Fruit fly (Drosophila melanogaster) whole organism, embryonic: ENCODE data around the gene CG12075.
A peak's percentile ranks its signal among the peaks of the same experiment; 100 is the strongest.

ENCODE experiments used
- Ada2b ChIP-seq: fragments of 200-800 bp; sonication (Bioruptor generic); IDR thresholded peaks from 2 replicates; pipeline ENCODE4 v1.3.6; 2022; ENCODE audit warnings: missing biosample characterization, missing genetic modification characterization
- C15 ChIP-seq: fragments of 200-800 bp; sonication (Bioruptor generic); IDR thresholded peaks from 3 replicates; pipeline ENCODE4 v1.3.6; 2022; ENCODE audit warnings: missing biosample characterization, missing genetic modification characterization
- CG10267 ChIP-seq: fragments of 200-800 bp; sonication (Bioruptor generic); optimal IDR thresholded peaks from 2 replicates; lab custom pipeline; 2018; ENCODE audit warnings: missing biosample characterization, mild to moderate bottlenecking, missing genetic modification characterization, moderate library complexity
- CG11247 ChIP-seq: fragments of 200-800 bp; sonication (Bioruptor generic); IDR thresholded peaks from 2 replicates; pipeline ENCODE4 v1.3.6; 2022; ENCODE audit warnings: missing biosample characterization, missing genetic modification characterization
- CG11723 ChIP-seq: fragments of 200-800 bp; sonication (Bioruptor generic); optimal IDR thresholded peaks from 2 replicates; lab custom pipeline; 2017; ENCODE audit warnings: missing biosample characterization, mild to moderate bottlenecking, missing genetic modification characterization
- CG12071 ChIP-seq: fragments of 200-800 bp; sonication (Bioruptor generic); optimal IDR thresholded peaks from 3 replicates; lab custom pipeline; 2018; ENCODE audit warnings: missing biosample characterization, mild to moderate bottlenecking, missing genetic modification characterization
- CG13296 ChIP-seq: fragments of 200-800 bp; sonication (Bioruptor generic); optimal IDR thresholded peaks from 3 replicates; lab custom pipeline; 2018; ENCODE audit warnings: missing biosample characterization, mild to moderate bottlenecking, missing genetic modification characterization
- CG14050 ChIP-seq: fragments of 200-800 bp; sonication (Bioruptor generic); IDR thresholded peaks from 3 replicates; pipeline ENCODE4 v1.3.6; 2022; ENCODE audit warnings: missing biosample characterization, missing genetic modification characterization
- CG14441 ChIP-seq: fragments of 200-800 bp; sonication (Bioruptor generic); IDR thresholded peaks from 2 replicates; pipeline ENCODE4 v1.3.6; 2022; ENCODE audit warnings: missing biosample characterization, missing genetic modification characterization
- CG15601 ChIP-seq: fragments of 200-800 bp; sonication (Bioruptor generic); optimal IDR thresholded peaks from 3 replicates; lab custom pipeline; 2019; ENCODE audit warnings: missing biosample characterization, mild to moderate bottlenecking, missing genetic modification characterization, moderate library complexity
- CG1647 ChIP-seq: fragments of 200-800 bp; sonication (Bioruptor generic); optimal IDR thresholded peaks from 3 replicates; lab custom pipeline; 2016; ENCODE audit warnings: missing biosample characterization, missing genetic modification characterization
- CG1792 ChIP-seq: fragments of 200-800 bp; sonication (Bioruptor generic); optimal IDR thresholded peaks from 2 replicates; lab custom pipeline; 2016; ENCODE audit warnings: missing biosample characterization, missing genetic modification characterization
- CG18619 ChIP-seq: fragments of 200-800 bp; sonication (Bioruptor generic); optimal IDR thresholded peaks from 3 replicates; lab custom pipeline; 2017; ENCODE audit warnings: missing biosample characterization, mild to moderate bottlenecking, missing genetic modification characterization
- CG3065 ChIP-seq: fragments of 200-800 bp; sonication (Bioruptor generic); optimal IDR thresholded peaks from 2 replicates; lab custom pipeline; 2016; ENCODE audit warnings: missing biosample characterization, missing genetic modification characterization
- CG3838 ChIP-seq: fragments of 200-800 bp; sonication (Bioruptor generic); optimal IDR thresholded peaks from 3 replicates; lab custom pipeline; 2016; ENCODE audit warnings: missing biosample characterization, missing genetic modification characterization
- CG3995 ChIP-seq: fragments of 200-800 bp; sonication (Bioruptor generic); optimal IDR thresholded peaks from 3 replicates; lab custom pipeline; 2016; ENCODE audit warnings: missing biosample characterization, missing genetic modification characterization
- CG6813 ChIP-seq: fragments of 200-800 bp; sonication (Bioruptor generic); optimal IDR thresholded peaks from 2 replicates; lab custom pipeline; 2017; ENCODE audit warnings: missing biosample characterization, missing genetic modification characterization, mild to moderate bottlenecking, moderate library complexity, missing genetic modification reagents
- CG7357 ChIP-seq: fragments of 200-800 bp; sonication (Bioruptor generic); IDR thresholded peaks from 3 replicates; pipeline ENCODE4 v1.3.6; 2022; ENCODE audit warnings: missing biosample characterization, missing genetic modification characterization
- CG8359 ChIP-seq: fragments of 200-800 bp; sonication (Bioruptor generic); optimal IDR thresholded peaks from 2 replicates; lab custom pipeline; 2017; ENCODE audit warnings: missing biosample characterization, mild to moderate bottlenecking, missing genetic modification characterization, borderline replicate concordance
- CG8765 ChIP-seq: fragments of 200-800 bp; sonication (Bioruptor generic); IDR thresholded peaks from 2 replicates; pipeline ENCODE4 v1.3.6; 2022; ENCODE audit warnings: missing biosample characterization, missing genetic modification characterization
- Dad ChIP-seq: fragments of 200-800 bp; sonication (Bioruptor generic); optimal IDR thresholded peaks from 3 replicates; lab custom pipeline; 2016; ENCODE audit warnings: missing biosample characterization, missing genetic modification characterization
- Dek ChIP-seq: fragments of 200-800 bp; sonication (Bioruptor generic); optimal IDR thresholded peaks from 3 replicates; lab custom pipeline; 2019; ENCODE audit warnings: missing biosample characterization, mild to moderate bottlenecking, missing genetic modification characterization, moderate library complexity
- Doc3 ChIP-seq: fragments of 200-800 bp; sonication (Bioruptor generic); IDR thresholded peaks from 3 replicates; pipeline ENCODE4 v1.3.6; 2022; ENCODE audit warnings: missing biosample characterization, missing genetic modification characterization; ENCODE audit not compliant: partially characterized antibody
- Dp ChIP-seq: fragments of 200-800 bp; sonication (Bioruptor generic); optimal IDR thresholded peaks from 2 replicates; lab custom pipeline; 2018; ENCODE audit warnings: missing biosample characterization, mild to moderate bottlenecking, missing genetic modification characterization, moderate library complexity
- ERR ChIP-seq: fragments of 200-800 bp; sonication (Bioruptor generic); optimal IDR thresholded peaks from 2 replicates; lab custom pipeline; 2016; ENCODE audit warnings: missing biosample characterization, missing genetic modification characterization
- HLHmδ ChIP-seq: fragments of 200-800 bp; sonication (Bioruptor generic); optimal IDR thresholded peaks from 2 replicates; lab custom pipeline; 2018; ENCODE audit warnings: missing biosample characterization, mild to moderate bottlenecking, missing genetic modification characterization, moderate library complexity
- HmgZ ChIP-seq: fragments of 200-800 bp; sonication (Bioruptor generic); optimal IDR thresholded peaks from 2 replicates; lab custom pipeline; 2018; ENCODE audit warnings: missing biosample characterization, mild to moderate bottlenecking, missing genetic modification characterization
- Lhr ChIP-seq: fragments of 200-800 bp; sonication (Bioruptor generic); optimal IDR thresholded peaks from 3 replicates; lab custom pipeline; 2017; ENCODE audit warnings: mild to moderate bottlenecking, missing biosample characterization, missing genetic modification reagents, missing genetic modification characterization
- Med ChIP-seq: fragments of 200-800 bp; sonication (Bioruptor generic); peaks from one replicate; lab custom pipeline; 2016; ENCODE audit warnings: missing biosample characterization, missing genetic modification characterization, mild to moderate bottlenecking, inconsistent platforms, moderate library complexity
- NC2α ChIP-seq: fragments of 200-800 bp; sonication (Bioruptor generic); optimal IDR thresholded peaks from 2 replicates; lab custom pipeline; 2016; ENCODE audit warnings: missing biosample characterization, missing genetic modification characterization
- Nf-YB ChIP-seq: fragments of 200-800 bp; sonication (Bioruptor generic); optimal IDR thresholded peaks from 3 replicates; lab custom pipeline; 2019; ENCODE audit warnings: missing biosample characterization, mild to moderate bottlenecking, missing genetic modification characterization, moderate library complexity
- Ravus ChIP-seq: fragments of 200-800 bp; sonication (Bioruptor generic); IDR thresholded peaks from 2 replicates; pipeline ENCODE4 v1.3.6; 2022; ENCODE audit warnings: missing biosample characterization, missing genetic modification characterization
- Rfx ChIP-seq: fragments of 200-800 bp; sonication (Bioruptor generic); IDR thresholded peaks from 2 replicates; pipeline ENCODE4 v1.3.6; 2022; ENCODE audit warnings: missing biosample characterization, missing genetic modification characterization
- Sox102F ChIP-seq: fragments of 200-800 bp; sonication (Bioruptor generic); optimal IDR thresholded peaks from 2 replicates; lab custom pipeline; 2018; ENCODE audit warnings: missing biosample characterization, mild to moderate bottlenecking, missing genetic modification characterization, moderate library complexity
- Sry-β ChIP-seq: fragments of 200-800 bp; sonication (Bioruptor generic); optimal IDR thresholded peaks from 2 replicates; lab custom pipeline; 2018; ENCODE audit warnings: missing biosample characterization, mild to moderate bottlenecking, missing genetic modification characterization, moderate library complexity
- cato ChIP-seq: fragments of 200-800 bp; sonication (Bioruptor generic); optimal IDR thresholded peaks from 2 replicates; lab custom pipeline; 2016; ENCODE audit warnings: missing biosample characterization, missing genetic modification characterization, borderline replicate concordance
- croc ChIP-seq: fragments of 200-800 bp; sonication (Bioruptor generic); conservative IDR thresholded peaks from 3 replicates; pipeline ENCODE4 v1.3.6; 2022; ENCODE audit warnings: missing biosample characterization, missing genetic modification characterization
- dimm ChIP-seq: fragments of 200-800 bp; sonication (Bioruptor generic); IDR thresholded peaks from 2 replicates; pipeline ENCODE4 v1.3.6; 2022; ENCODE audit warnings: missing biosample characterization, missing genetic modification characterization
- jumu ChIP-seq: fragments of 200-800 bp; sonication (Bioruptor generic); optimal IDR thresholded peaks from 3 replicates; lab custom pipeline; 2016; ENCODE audit warnings: missing biosample characterization, missing genetic modification characterization
- klu ChIP-seq: fragments of 200-800 bp; sonication (Bioruptor generic); IDR thresholded peaks from 2 replicates; pipeline ENCODE4 v1.3.6; 2022; ENCODE audit warnings: missing biosample characterization, missing genetic modification characterization
- lbe ChIP-seq: fragments of 200-800 bp; sonication (Bioruptor generic); optimal IDR thresholded peaks from 2 replicates; lab custom pipeline; 2016; ENCODE audit warnings: missing biosample characterization, mild to moderate bottlenecking, missing genetic modification characterization
- maf-S ChIP-seq: fragments of 200-800 bp; sonication (Bioruptor generic); optimal IDR thresholded peaks from 2 replicates; lab custom pipeline; 2016; ENCODE audit warnings: missing biosample characterization, missing genetic modification characterization
- oc ChIP-seq: fragments of 200-800 bp; sonication (Bioruptor generic); optimal IDR thresholded peaks from 2 replicates; lab custom pipeline; 2018; ENCODE audit warnings: missing biosample characterization, mild to moderate bottlenecking, missing genetic modification characterization, moderate library complexity
- rib ChIP-seq: fragments of 200-800 bp; sonication (Bioruptor generic); IDR thresholded peaks from 2 replicates; pipeline ENCODE4 v1.3.6; 2022; ENCODE audit warnings: missing biosample characterization, missing genetic modification characterization
- salm ChIP-seq: fragments of 200-800 bp; sonication (Bioruptor generic); optimal IDR thresholded peaks from 2 replicates; lab custom pipeline; 2018; ENCODE audit warnings: missing biosample characterization, mild to moderate bottlenecking, missing genetic modification characterization
- sqz ChIP-seq: fragments of 200-800 bp; sonication (Bioruptor generic); optimal IDR thresholded peaks from 3 replicates; lab custom pipeline; 2018; ENCODE audit warnings: missing biosample characterization, mild to moderate bottlenecking, missing genetic modification characterization
- unpg ChIP-seq: fragments of 200-800 bp; sonication (Bioruptor generic); optimal IDR thresholded peaks from 3 replicates; lab custom pipeline; 2018; ENCODE audit warnings: missing biosample characterization, mild to moderate bottlenecking, missing genetic modification characterization, moderate library complexity
- wek ChIP-seq: fragments of 200-800 bp; sonication (Bioruptor generic); optimal IDR thresholded peaks from 3 replicates; lab custom pipeline; 2018; ENCODE audit warnings: missing biosample characterization, mild to moderate bottlenecking, missing genetic modification characterization, moderate library complexity
- zf30C ChIP-seq: fragments of 200-800 bp; sonication (Bioruptor generic); optimal IDR thresholded peaks from 3 replicates; lab custom pipeline; 2018; ENCODE audit warnings: missing biosample characterization, mild to moderate bottlenecking, missing genetic modification characterization

CG12075 gene

dm6 chrX:8891565-8892276, 53.6 kb downstream of the CG12075 start (continued):
- TF ChIP-seq dimm (GFP tag; lab: Robert Waterston, UW) = no peak
- TF ChIP-seq CG14441 (GFP tag; lab: Robert Waterston, UW) = peak; percentile 73
- peak; percentile 53 for TF ChIP-seq CG18619 (GFP tag; lab: Kevin White, UChicago)
- peak; percentile 75 for TF ChIP-seq Rfx (GFP tag; lab: Robert Waterston, UW)
- TF ChIP-seq Dek = peak; percentile 71
- TF ChIP-seq CG8359 (GFP tag; lab: Kevin White, UChicago) = peak; percentile 39
- TF ChIP-seq Lhr (GFP tag; lab: Kevin White, UChicago) = peak; percentile 3
- peak; percentile 45 for TF ChIP-seq CG13296 (GFP tag; lab: Kevin White, UChicago)
- TF ChIP-seq Med (GFP tag; lab: Kevin White, UChicago) = peak; percentile 92
- TF ChIP-seq unpg = peak; percentile 68
- TF ChIP-seq maf-S (GFP tag; lab: Kevin White, UChicago) = peak; percentile 20
- TF ChIP-seq CG11247 (GFP tag; lab: Robert Waterston, UW) = peak; percentile 43
- TF ChIP-seq CG8765 (GFP tag; lab: Robert Waterston, UW) = no peak
- no peak for TF ChIP-seq zf30C (GFP tag; lab: Kevin White, UChicago)
- peak; percentile 44 for TF ChIP-seq Nf-YB (GFP tag; lab: Kevin White, UChicago)
- TF ChIP-seq CG11723 = peak; percentile 36
- TF ChIP-seq klu (GFP tag; lab: Robert Waterston, UW) = peak; percentile 42; the same call in 1 of the 2 replicates
- no peak for TF ChIP-seq CG3995 (GFP tag; lab: Kevin White, UChicago)
- peak; percentile 41 for TF ChIP-seq oc (tag; lab: Kevin White, UChicago)
- peak; percentile 87 for TF ChIP-seq Sox102F
- TF ChIP-seq HLHmδ (GFP tag; lab: Kevin White, UChicago) = peak; percentile 49
- peak; percentile 31 for TF ChIP-seq ERR (GFP tag; lab: Kevin White, UChicago)
- peak; percentile 57 for TF ChIP-seq CG10267 (tag; lab: Kevin White, UChicago)
- TF ChIP-seq wek = no peak
- TF ChIP-seq C15 (GFP tag; lab: Robert Waterston, UW) = no peak
- TF ChIP-seq NC2α (GFP tag; lab: Kevin White, UChicago) = no peak
- peak; percentile 65; the same call in 2 of the 3 replicates for TF ChIP-seq CG14050
- TF ChIP-seq CG7357 = peak; percentile 57; the same call in 1 of the 3 replicates
- TF ChIP-seq Ravus (GFP tag; lab: Robert Waterston, UW) = peak; percentile 38
- TF ChIP-seq CG3838 (GFP tag; lab: Kevin White, UChicago) = no peak
- TF ChIP-seq Sry-β (GFP tag; lab: Kevin White, UChicago) = peak; percentile 39
- TF ChIP-seq salm (tag; lab: Kevin White, UChicago) = peak; percentile 47
- peak; percentile 47 for TF ChIP-seq CG15601 (tag; lab: Kevin White, UChicago)
- no peak for TF ChIP-seq CG6813
- no peak for TF ChIP-seq Dp (GFP tag; lab: Kevin White, UChicago)
- TF ChIP-seq HmgZ (tag; lab: Kevin White, UChicago) = peak; percentile 25
- peak; percentile 48 for TF ChIP-seq cato (GFP tag; lab: Kevin White, UChicago)
- no peak for TF ChIP-seq jumu (GFP tag; lab: Kevin White, UChicago)
- TF ChIP-seq Ada2b (GFP tag; lab: Robert Waterston, UW) = peak; percentile 56; the same call in 1 of the 2 replicates
- TF ChIP-seq sqz (GFP tag; lab: Kevin White, UChicago) = peak; percentile 92
- no peak for TF ChIP-seq CG3065 (GFP tag; lab: Kevin White, UChicago)
- TF ChIP-seq rib = peak; percentile 60; the same call in 1 of the 2 replicates
- TF ChIP-seq Doc3 (GFP tag; lab: Robert Waterston, UW) = no peak
- peak; percentile 6 for TF ChIP-seq lbe
- peak; percentile 41 for TF ChIP-seq CG12071 (GFP tag; lab: Kevin White, UChicago)
- peak; percentile 60 for TF ChIP-seq CG1647 (GFP tag; lab: Kevin White, UChicago)
- peak; percentile 52; the same call in 2 of the 3 replicates for TF ChIP-seq croc (GFP tag; lab: Robert Waterston, UW)
- no peak for TF ChIP-seq CG1792 (GFP tag; lab: Kevin White, UChicago)
- TF ChIP-seq Dad (GFP tag; lab: Kevin White, UChicago) = no peak
